Worm (Caenorhabditis elegans): ENCODE results near the gene Y54G2A.57.

ce11 chrIV:2959798-2960197, 9.9 kb upstream of the Y54G2A.57 start, which contains the start of gene ser-6:
- TF ChIP-seq him-1 (tag; optimal IDR thresholded peaks at IDR 0.05) (no peak), dao-5 (tag; optimal IDR thresholded peaks at IDR 0.05) (no peak), W03F9.2 (tag; optimal IDR thresholded peaks at IDR 0.05) (no peak)
